Fruit fly (Drosophila melanogaster): Measurements from ENCODE around the gene CG3323.

CG3323 gene

dm6 chrX:5329266-5329898, 23.9 kb upstream of the CG3323 start, which contains the start of the genes CG3309 and XRCC1 (continued):
- TF ChIP-seq Oaz (GFP tag; IDR thresholded peaks at IDR 0.05) (peak; percentile 49; the same call in 1 of the 2 replicates), Fer2 (tag; optimal IDR thresholded peaks at IDR 0.05) (peak; percentile 4), H2.0 (GFP tag; IDR thresholded peaks at IDR 0.05) (peak; percentile 59), ara (GFP tag; IDR thresholded peaks at IDR 0.05) (peak; percentile 55; the same call in 1 of the 2 replicates), gsb-n (tag; optimal IDR thresholded peaks at IDR 0.05) (peak; percentile 36), dysf (GFP tag; IDR thresholded peaks at IDR 0.05) (peak; percentile 64; the same call in 2 of the 3 replicates), CG14050 (GFP tag; IDR thresholded peaks at IDR 0.05) (peak; percentile 13; the same call in 1 of the 3 replicates), CG6175 (GFP tag; IDR thresholded peaks at IDR 0.05) (no peak), usp (GFP tag; optimal IDR thresholded peaks at IDR 0.05) (no peak), caup (GFP tag; optimal IDR thresholded peaks at IDR 0.05; ENCODE audit: severe bottlenecking) (peak; percentile 28), org-1 (GFP tag; optimal IDR thresholded peaks at IDR 0.05) (no peak), CG17912 (GFP tag; optimal IDR thresholded peaks at IDR 0.05) (no peak), CG1832 (GFP tag; optimal IDR thresholded peaks at IDR 0.05) (no peak), CG34224 (GFP tag; IDR thresholded peaks at IDR 0.05; ENCODE audit: partially characterized antibody) (peak; percentile 65), D19A (tag; optimal IDR thresholded peaks at IDR 0.05) (no peak), btn (GFP tag; optimal IDR thresholded peaks at IDR 0.05) (no peak), Kr (GFP tag; optimal IDR thresholded peaks at IDR 0.05) (no peak), ham (GFP tag; IDR thresholded peaks at IDR 0.05) (no peak), Camta (GFP tag; optimal IDR thresholded peaks at IDR 0.05) (no peak), CG3847 (GFP tag; IDR thresholded peaks at IDR 0.05) (peak; percentile 54), stwl (tag; optimal IDR thresholded peaks at IDR 0.05) (peak; percentile 21), Mrtf (GFP tag; IDR thresholded peaks at IDR 0.05) (no peak), lilli (GFP tag; optimal IDR thresholded peaks at IDR 0.05) (peak; percentile 54), PHDP (tag; optimal IDR thresholded peaks at IDR 0.05) (peak; percentile 39), CG11504 (tag; optimal IDR thresholded peaks at IDR 0.05) (peak; percentile 59), pita (GFP tag; optimal IDR thresholded peaks at IDR 0.05) (no peak), lola (GFP tag; optimal IDR thresholded peaks at IDR 0.05) (peak in 1 of 3 experiments; percentile 46), CG10366 (GFP tag; IDR thresholded peaks at IDR 0.05) (peak; percentile 57), knrl (GFP tag; IDR thresholded peaks at IDR 0.05; ENCODE audit: partially characterized antibody) (peak; percentile 91), chn (GFP tag; optimal IDR thresholded peaks at IDR 0.05) (peak; percentile 19), ac (GFP tag; optimal IDR thresholded peaks at IDR 0.05) (no peak), sna (GFP tag; IDR thresholded peaks at IDR 0.05; ENCODE audit: partially characterized antibody) (peak; percentile 87), amos (GFP tag; IDR thresholded peaks at IDR 0.05; ENCODE audit: partially characterized antibody) (peak; percentile 86), ttk (GFP tag; IDR thresholded peaks at IDR 0.05) (peak; percentile 64; the same call in 1 of the 2 replicates), wek (GFP tag; optimal IDR thresholded peaks at IDR 0.05) (no peak), Fer1 (GFP tag; optimal IDR thresholded peaks at IDR 0.05) (no peak), sisA (GFP tag; IDR thresholded peaks at IDR 0.05) (peak; percentile 67), CG4707 (GFP tag; optimal IDR thresholded peaks at IDR 0.05) (no peak), Poxn (GFP tag; IDR thresholded peaks at IDR 0.05) (no peak), CG1603 (tag; optimal IDR thresholded peaks at IDR 0.05) (no peak), ato (GFP tag; IDR thresholded peaks at IDR 0.05; ENCODE audit: partially characterized antibody) (peak; percentile 55), CG2202 (tag; optimal IDR thresholded peaks at IDR 0.05) (no peak), CG9727 (GFP tag; optimal IDR thresholded peaks at IDR 0.05) (peak; percentile 61), Nf-YC (tag; optimal IDR thresholded peaks at IDR 0.05) (peak; percentile 50), HLH4C (GFP tag; IDR thresholded peaks at IDR 0.05; ENCODE audit: partially characterized antibody) (peak; percentile 82), chinmo (GFP tag; IDR thresholded peaks at IDR 0.05; ENCODE audit: partially characterized antibody) (0 out of 4 replicates have a peak, but pooled peaks have one; percentile 18), CG12942 (GFP tag; optimal IDR thresholded peaks at IDR 0.05) (peak; percentile 31), pan (optimal IDR thresholded peaks at IDR 0.05) (no peak), pan (GFP tag; optimal IDR thresholded peaks at IDR 0.05 in 1 of 2, IDR thresholded peaks at IDR 0.05 in 1 of 2) (peak in 1 of 2 experiments; percentile 57)
